Fruit fly (Drosophila melanogaster) whole organism, embryonic: Measurements from ENCODE around the gene CG9795.

Experiments used
- Antp ChIP-seq: fragments of 200-800 bp; sonication (Bioruptor generic); optimal IDR thresholded peaks from 3 replicates; lab custom pipeline; 2016; ENCODE audit warnings: missing biosample characterization, missing genetic modification characterization
- Bgb ChIP-seq: fragments of 200-800 bp; sonication (Bioruptor generic); IDR thresholded peaks from 2 replicates; pipeline ENCODE4 v1.3.6; 2022; ENCODE audit warnings: missing biosample characterization, missing genetic modification characterization; ENCODE audit not compliant: partially characterized antibody
- CG10147 ChIP-seq: fragments of 200-800 bp; sonication (Bioruptor generic); optimal IDR thresholded peaks from 2 replicates; lab custom pipeline; 2019; ENCODE audit warnings: missing biosample characterization, mild to moderate bottlenecking, missing genetic modification characterization, moderate library complexity
- CG11695 ChIP-seq: fragments of 200-800 bp; sonication (Bioruptor generic); IDR thresholded peaks from 3 replicates; pipeline ENCODE4 v1.3.6; 2022; ENCODE audit warnings: missing biosample characterization, missing genetic modification characterization
- CG12236 ChIP-seq: fragments of 200-800 bp; sonication (Bioruptor generic); optimal IDR thresholded peaks from 2 replicates; lab custom pipeline; 2016; ENCODE audit warnings: missing biosample characterization, missing genetic modification characterization
- CG16779 ChIP-seq: fragments of 200-800 bp; sonication (Bioruptor generic); IDR thresholded peaks from 2 replicates; pipeline ENCODE4 v1.3.6; 2022; ENCODE audit warnings: missing biosample characterization, missing genetic modification characterization
- CG18011 ChIP-seq: fragments of 200-800 bp; sonication (Bioruptor generic); optimal IDR thresholded peaks from 2 replicates; lab custom pipeline; 2017; ENCODE audit warnings: missing biosample characterization, missing genetic modification characterization, mild to moderate bottlenecking, moderate library complexity, missing genotype
- CG1832 ChIP-seq: fragments of 200-800 bp; sonication (Bioruptor generic); optimal IDR thresholded peaks from 2 replicates; lab custom pipeline; 2017; ENCODE audit warnings: missing biosample characterization, mild to moderate bottlenecking, missing genetic modification characterization, inconsistent platforms
- CG30020 ChIP-seq: fragments of 200-800 bp; optimal IDR thresholded peaks from 2 replicates; lab custom pipeline; 2019; ENCODE audit warnings: missing biosample characterization, mild to moderate bottlenecking, missing genetic modification characterization, moderate library complexity
- CG31365 ChIP-seq: fragments of 200-800 bp; sonication (Bioruptor generic); optimal IDR thresholded peaks from 2 replicates; lab custom pipeline; 2018; ENCODE audit warnings: missing biosample characterization, mild to moderate bottlenecking, missing genetic modification characterization
- CG33213 ChIP-seq: fragments of 200-800 bp; sonication (Bioruptor generic); optimal IDR thresholded peaks from 3 replicates; lab custom pipeline; 2016; ENCODE audit warnings: missing biosample characterization, missing genetic modification characterization
- CG6254 ChIP-seq: fragments of 200-800 bp; sonication (Bioruptor generic); optimal IDR thresholded peaks from 3 replicates; lab custom pipeline; 2017; ENCODE audit warnings: mild to moderate bottlenecking, missing biosample characterization, missing genetic modification reagents, missing genetic modification characterization
- CG6683 ChIP-seq: fragments of 200-800 bp; sonication (Bioruptor generic); optimal IDR thresholded peaks from 2 replicates; lab custom pipeline; 2017; ENCODE audit warnings: missing biosample characterization, mild to moderate bottlenecking, missing genetic modification characterization, missing genetic modification reagents
- CG7357 ChIP-seq: fragments of 200-800 bp; sonication (Bioruptor generic); IDR thresholded peaks from 3 replicates; pipeline ENCODE4 v1.3.6; 2022; ENCODE audit warnings: missing biosample characterization, missing genetic modification characterization
- CG8765 ChIP-seq: fragments of 200-800 bp; sonication (Bioruptor generic); IDR thresholded peaks from 2 replicates; pipeline ENCODE4 v1.3.6; 2022; ENCODE audit warnings: missing biosample characterization, missing genetic modification characterization
- Dll ChIP-seq: fragments of 200-800 bp; sonication (Bioruptor generic); IDR thresholded peaks from 4 replicates; pipeline ENCODE4 v1.3.6; 2022; ENCODE audit warnings: missing biosample characterization, missing genetic modification characterization; ENCODE audit not compliant: partially characterized antibody
- Doc2 ChIP-seq: fragments of 200-800 bp; sonication (Bioruptor generic); IDR thresholded peaks from 2 replicates; pipeline ENCODE4 v1.3.6; 2022; ENCODE audit warnings: missing biosample characterization, missing genetic modification characterization
- Doc3 ChIP-seq: fragments of 200-800 bp; sonication (Bioruptor generic); IDR thresholded peaks from 3 replicates; pipeline ENCODE4 v1.3.6; 2022; ENCODE audit warnings: missing biosample characterization, missing genetic modification characterization; ENCODE audit not compliant: partially characterized antibody
- Fer3 ChIP-seq: fragments of 200-800 bp; sonication (Bioruptor generic); optimal IDR thresholded peaks from 2 replicates; lab custom pipeline; 2018; ENCODE audit warnings: missing biosample characterization, mild to moderate bottlenecking, missing genetic modification characterization, moderate library complexity
- HmgZ ChIP-seq: fragments of 200-800 bp; sonication (Bioruptor generic); optimal IDR thresholded peaks from 2 replicates; lab custom pipeline; 2018; ENCODE audit warnings: missing biosample characterization, mild to moderate bottlenecking, missing genetic modification characterization
- Hr78 ChIP-seq, 2 experiments: fragments of 200-800 bp in 1 of 2; fragments of >200 bp in 1 of 2; sonication (Bioruptor generic) in 1 of 2; optimal IDR thresholded peaks; 2 replicates each; lab custom pipeline; 2017 to 2019; ENCODE audit warnings: missing biosample characterization in 2 of 2, missing genetic modification characterization in 2 of 2, mild to moderate bottlenecking in 1 of 2, moderate library complexity in 1 of 2
- Lhr ChIP-seq: fragments of 200-800 bp; sonication (Bioruptor generic); optimal IDR thresholded peaks from 3 replicates; lab custom pipeline; 2017; ENCODE audit warnings: mild to moderate bottlenecking, missing biosample characterization, missing genetic modification reagents, missing genetic modification characterization
- MTF-1 ChIP-seq: fragments of 200-800 bp; sonication (Bioruptor generic); optimal IDR thresholded peaks from 2 replicates; lab custom pipeline; 2018; ENCODE audit warnings: missing biosample characterization, mild to moderate bottlenecking, missing genetic modification characterization, borderline replicate concordance
- Opbp ChIP-seq: fragments of 200-800 bp; sonication (Bioruptor generic); IDR thresholded peaks from 3 replicates; pipeline ENCODE4 v1.3.6; 2022; ENCODE audit warnings: missing biosample characterization, missing genetic modification characterization; ENCODE audit not compliant: partially characterized antibody
- Ravus ChIP-seq: fragments of 200-800 bp; sonication (Bioruptor generic); IDR thresholded peaks from 2 replicates; pipeline ENCODE4 v1.3.6; 2022; ENCODE audit warnings: missing biosample characterization, missing genetic modification characterization
- Sry-δ ChIP-seq: fragments of 200-800 bp; sonication (Bioruptor generic); optimal IDR thresholded peaks from 2 replicates; lab custom pipeline; 2016; ENCODE audit warnings: missing biosample characterization, missing genetic modification characterization
- Usf ChIP-seq: fragments of 200-800 bp; sonication (Bioruptor generic); optimal IDR thresholded peaks from 2 replicates; lab custom pipeline; 2017; ENCODE audit warnings: missing genotype, missing biosample characterization, missing genetic modification characterization
- Xrp1 ChIP-seq: fragments of 200-800 bp; sonication (Bioruptor generic); IDR thresholded peaks from 2 replicates; pipeline ENCODE4 v1.3.6; 2022; ENCODE audit warnings: missing biosample characterization, missing genetic modification characterization
- ac ChIP-seq: fragments of 200-800 bp; sonication (Bioruptor generic); optimal IDR thresholded peaks from 3 replicates; lab custom pipeline; 2017; ENCODE audit warnings: missing biosample characterization, mild to moderate bottlenecking, missing genetic modification characterization
- ap ChIP-seq: fragments of 200-800 bp; sonication (Bioruptor generic); IDR thresholded peaks from 2 replicates; pipeline ENCODE4 v1.3.6; 2022; ENCODE audit warnings: missing biosample characterization, missing genetic modification characterization
- ase ChIP-seq: fragments of 200-800 bp; sonication (Bioruptor generic); IDR thresholded peaks from 3 replicates; pipeline ENCODE4 v1.3.6; 2022; ENCODE audit warnings: missing biosample characterization, missing genetic modification characterization
- bab2 ChIP-seq: fragments of 200-800 bp; sonication (Bioruptor generic); optimal IDR thresholded peaks from 2 replicates; lab custom pipeline; 2016; ENCODE audit warnings: missing biosample characterization, missing genetic modification characterization
- cato ChIP-seq: fragments of 200-800 bp; sonication (Bioruptor generic); optimal IDR thresholded peaks from 2 replicates; lab custom pipeline; 2016; ENCODE audit warnings: missing biosample characterization, missing genetic modification characterization, borderline replicate concordance
- cg ChIP-seq: fragments of 200-800 bp; sonication (Bioruptor generic); optimal IDR thresholded peaks from 3 replicates; lab custom pipeline; 2019; ENCODE audit warnings: missing biosample characterization, mild to moderate bottlenecking, missing genetic modification characterization, moderate library complexity
- crp ChIP-seq, 2 experiments: fragments of 200-800 bp; sonication (Bioruptor generic); optimal IDR thresholded peaks; 2 replicates in 1 of 2; 3 replicates in 1 of 2; lab custom pipeline; 2017; ENCODE audit warnings: missing biosample characterization in 2 of 2, missing genetic modification characterization in 2 of 2, mild to moderate bottlenecking in 1 of 2, moderate library complexity in 1 of 2
- dimm ChIP-seq: fragments of 200-800 bp; sonication (Bioruptor generic); IDR thresholded peaks from 2 replicates; pipeline ENCODE4 v1.3.6; 2022; ENCODE audit warnings: missing biosample characterization, missing genetic modification characterization
- dmrt11E ChIP-seq: fragments of 200-800 bp; sonication (Bioruptor generic); optimal IDR thresholded peaks from 3 replicates; lab custom pipeline; 2018; ENCODE audit warnings: missing biosample characterization, mild to moderate bottlenecking, missing genetic modification characterization, moderate library complexity
- exex ChIP-seq: fragments of 200-800 bp; sonication (Bioruptor generic); optimal IDR thresholded peaks from 4 replicates; lab custom pipeline; 2018; ENCODE audit warnings: missing biosample characterization, mild to moderate bottlenecking, missing genetic modification characterization, moderate library complexity
- fd64A ChIP-seq: fragments of 200-800 bp; sonication (Bioruptor generic); optimal IDR thresholded peaks from 3 replicates; lab custom pipeline; 2018; ENCODE audit warnings: missing biosample characterization, mild to moderate bottlenecking, missing genetic modification characterization
- kah ChIP-seq: fragments of 200-800 bp; sonication (Bioruptor generic); optimal IDR thresholded peaks from 2 replicates; lab custom pipeline; 2018; ENCODE audit warnings: missing biosample characterization, mild to moderate bottlenecking, missing genetic modification characterization
- klu ChIP-seq: fragments of 200-800 bp; sonication (Bioruptor generic); IDR thresholded peaks from 2 replicates; pipeline ENCODE4 v1.3.6; 2022; ENCODE audit warnings: missing biosample characterization, missing genetic modification characterization
- lmd ChIP-seq: fragments of 200-800 bp; sonication (Bioruptor generic); IDR thresholded peaks from 2 replicates; pipeline ENCODE4 v1.3.6; 2022; ENCODE audit warnings: missing biosample characterization, missing genetic modification characterization
- luna ChIP-seq: fragments of 200-800 bp; sonication (Bioruptor generic); optimal IDR thresholded peaks from 2 replicates; lab custom pipeline; 2016; ENCODE audit warnings: missing biosample characterization, missing genetic modification characterization
- nom ChIP-seq: fragments of 200-800 bp; sonication (Bioruptor generic); optimal IDR thresholded peaks from 2 replicates; lab custom pipeline; 2017; ENCODE audit warnings: missing biosample characterization, missing genetic modification characterization, mild to moderate bottlenecking, moderate library complexity, missing genetic modification reagents
- p53 ChIP-seq: fragments of 200-800 bp; sonication (Bioruptor generic); optimal IDR thresholded peaks from 2 replicates; lab custom pipeline; 2016; ENCODE audit warnings: missing biosample characterization, missing genetic modification characterization
- pros ChIP-seq: fragments of 200-800 bp; sonication (Bioruptor generic); optimal IDR thresholded peaks from 3 replicates; lab custom pipeline; 2019; ENCODE audit warnings: missing biosample characterization, mild to moderate bottlenecking, missing genetic modification characterization, moderate library complexity
- trh ChIP-seq: fragments of 200-800 bp; sonication (Bioruptor generic); optimal IDR thresholded peaks from 2 replicates; lab custom pipeline; 2016; ENCODE audit warnings: missing biosample characterization, missing genetic modification characterization
- twi ChIP-seq: fragments of 200-800 bp; optimal IDR thresholded peaks from 2 replicates; lab custom pipeline; 2019; ENCODE audit warnings: missing biosample characterization, mild to moderate bottlenecking, missing genetic modification characterization, moderate library complexity
- wdn ChIP-seq: fragments of 200-800 bp; sonication (Bioruptor generic); IDR thresholded peaks from 2 replicates; pipeline ENCODE4 v1.3.6; 2022; ENCODE audit warnings: missing biosample characterization, missing genetic modification characterization
- zen2 ChIP-seq: fragments of 200-800 bp; sonication (Bioruptor generic); IDR thresholded peaks from 3 replicates; pipeline ENCODE4 v1.3.6; 2022; ENCODE audit warnings: missing biosample characterization, missing genetic modification characterization; ENCODE audit not compliant: partially characterized antibody

Gene CG9795

DNA sequence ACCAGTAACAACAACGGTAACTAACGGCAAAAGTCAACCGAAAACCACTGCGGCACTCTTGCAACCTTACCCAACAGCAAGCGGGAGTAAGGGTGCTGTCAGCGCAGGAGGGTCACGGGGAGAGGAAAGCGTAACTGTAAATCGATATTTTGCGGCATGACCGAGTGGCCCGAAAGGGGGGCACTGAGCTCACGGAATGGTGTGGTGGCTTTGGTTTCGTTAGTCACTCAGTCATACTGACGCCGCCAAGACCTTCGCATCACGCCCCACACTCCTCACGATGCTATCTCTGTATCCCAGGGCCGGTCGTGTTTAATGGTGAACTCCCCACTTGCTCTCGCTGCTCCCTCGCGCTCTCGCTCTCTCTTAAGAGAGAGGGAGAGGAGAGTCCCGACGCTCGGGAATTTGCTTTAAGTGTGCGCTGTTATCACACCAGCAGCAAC is 41.2 kb downstream of the CG9795 start:
- TF ChIP-seq cg (GFP tag; lab: Kevin White, UChicago): no peak
- no peak for TF ChIP-seq dmrt11E (tag; lab: Kevin White, UChicago)
- TF ChIP-seq CG6683 (GFP tag; lab: Kevin White, UChicago): no peak
- TF ChIP-seq cato (GFP tag; lab: Kevin White, UChicago): no peak
- TF ChIP-seq CG30020 (tag; lab: Kevin White, UChicago): no peak
- TF ChIP-seq Doc2 (GFP tag; lab: Robert Waterston, UW): no peak
- no peak for TF ChIP-seq CG10147 (GFP tag; lab: Kevin White, UChicago)
- TF ChIP-seq twi (tag; lab: Kevin White, UChicago): no peak
- TF ChIP-seq Doc3: no peak
- no peak for TF ChIP-seq MTF-1 (GFP tag; lab: Kevin White, UChicago)
- TF ChIP-seq nom (GFP tag; lab: Kevin White, UChicago): no peak
- no peak for TF ChIP-seq CG33213 (GFP tag; lab: Kevin White, UChicago)
- no peak for TF ChIP-seq CG12236 (GFP tag; lab: Kevin White, UChicago)
- TF ChIP-seq Dll (GFP tag; lab: Robert Waterston, UW): 0 out of 4 replicates have a peak, but pooled peaks have one; percentile 44
- TF ChIP-seq CG7357 (GFP tag; lab: Robert Waterston, UW): no peak
- no peak for TF ChIP-seq CG1832 (GFP tag; lab: Kevin White, UChicago)
- TF ChIP-seq kah (GFP tag; lab: Kevin White, UChicago): no peak
- no peak for TF ChIP-seq luna
- no peak for TF ChIP-seq crp (GFP tag; optimal IDR thresholded peaks at IDR 0.05; lab: Kevin White, UChicago)
- TF ChIP-seq klu (GFP tag; lab: Robert Waterston, UW): no peak
- TF ChIP-seq CG16779 (GFP tag; lab: Robert Waterston, UW): 0 out of 2 replicates have a peak, but pooled peaks have one; percentile 11
- no peak for TF ChIP-seq CG18011
- TF ChIP-seq dimm (GFP tag; lab: Robert Waterston, UW): no peak
- TF ChIP-seq ap: no peak
- TF ChIP-seq Hr78 (GFP tag; optimal IDR thresholded peaks at IDR 0.05; lab: Kevin White, UChicago): no peak
- TF ChIP-seq ase (GFP tag; lab: Robert Waterston, UW): no peak
- no peak for TF ChIP-seq Ravus (GFP tag; lab: Robert Waterston, UW)
- TF ChIP-seq CG31365 (tag; lab: Kevin White, UChicago): no peak
- TF ChIP-seq CG6254 (GFP tag; lab: Kevin White, UChicago): no peak
- no peak for TF ChIP-seq Antp (GFP tag; lab: Kevin White, UChicago)
- TF ChIP-seq CG11695 (GFP tag; lab: Robert Waterston, UW): no peak
- TF ChIP-seq exex: no peak
- no peak for TF ChIP-seq lmd (GFP tag; lab: Robert Waterston, UW)
- no peak for TF ChIP-seq Usf (GFP tag; lab: Kevin White, UChicago)
- no peak for TF ChIP-seq pros (GFP tag; lab: Kevin White, UChicago)
- no peak for TF ChIP-seq Fer3
- no peak for TF ChIP-seq p53 (GFP tag; lab: Kevin White, UChicago)
- no peak for TF ChIP-seq Sry-δ (GFP tag; lab: Kevin White, UChicago)
- no peak for TF ChIP-seq ac (GFP tag; lab: Kevin White, UChicago)
- peak; percentile 29; the same call in 1 of the 2 replicates for TF ChIP-seq Bgb (GFP tag; lab: Robert Waterston, UW)
- TF ChIP-seq Xrp1: no peak
- no peak for TF ChIP-seq trh (GFP tag; lab: Kevin White, UChicago)
- TF ChIP-seq zen2 (GFP tag; lab: Robert Waterston, UW): 0 out of 3 replicates have a peak, but pooled peaks have one; percentile 21
- peak; percentile 48; the same call in 1 of the 3 replicates for TF ChIP-seq Opbp (GFP tag; lab: Robert Waterston, UW)
- TF ChIP-seq fd64A (GFP tag; lab: Kevin White, UChicago): no peak
- TF ChIP-seq Lhr (GFP tag; lab: Kevin White, UChicago): peak; percentile 7
- no peak for TF ChIP-seq HmgZ (tag; lab: Kevin White, UChicago)
- TF ChIP-seq CG8765 (GFP tag; lab: Robert Waterston, UW): no peak
- TF ChIP-seq bab2: no peak
- TF ChIP-seq wdn: no peak
